Worm (Caenorhabditis elegans) whole organism, L2 larva: ENCODE measurements around the gene oig-5.

Experiments
- F13H6.1 ChIP-seq: sonication (generic microtip); optimal IDR thresholded peaks from 2 replicates; lab custom pipeline; 2016; ENCODE audit warnings: missing genetic modification characterization, missing compliant biosample characterization
- R02D3.7 ChIP-seq: fragments of 150-350 bp; optimal IDR thresholded peaks from 2 replicates; lab custom pipeline; 2014; ENCODE audit warnings: missing biosample characterization, missing genetic modification characterization
- alr-1 ChIP-seq: fragments of 150-350 bp; optimal IDR thresholded peaks from 2 replicates; lab custom pipeline; 2014; ENCODE audit warnings: missing biosample characterization, missing genetic modification characterization
- aly-2 ChIP-seq: fragments of 150-350 bp; optimal IDR thresholded peaks from 2 replicates; lab custom pipeline; 2014; ENCODE audit warnings: missing biosample characterization, missing genetic modification characterization
- ama-1 ChIP-seq: fragments of 150-350 bp; optimal IDR thresholded peaks from 2 replicates; lab custom pipeline; 2018; ENCODE audit warnings: inconsistent platforms
- blmp-1 ChIP-seq: sonication (generic microtip); optimal IDR thresholded peaks from 2 replicates; lab custom pipeline; 2017; ENCODE audit warnings: missing genetic modification characterization, mild to moderate bottlenecking, missing compliant biosample characterization, antibody characterized with exemption, moderate library complexity; ENCODE audit not compliant: insufficient read depth
- ceh-16 ChIP-seq: fragments of 150-350 bp; optimal IDR thresholded peaks from 2 replicates; lab custom pipeline; 2014; ENCODE audit warnings: missing biosample characterization, missing genetic modification characterization
- ceh-82 ChIP-seq: fragments of 150-350 bp; optimal IDR thresholded peaks from 2 replicates; lab custom pipeline; 2014; ENCODE audit warnings: missing biosample characterization, missing genetic modification characterization
- crh-2 ChIP-seq: sonication (generic microtip); optimal IDR thresholded peaks from 2 replicates; lab custom pipeline; 2017; ENCODE audit warnings: missing biosample characterization, missing genetic modification characterization
- dmd-4 ChIP-seq: sonication (generic microtip); optimal IDR thresholded peaks from 2 replicates; lab custom pipeline; 2017; ENCODE audit warnings: missing biosample characterization, missing genetic modification characterization
- elt-3 ChIP-seq: sonication (generic microtip); optimal IDR thresholded peaks from 2 replicates; lab custom pipeline; 2017; ENCODE audit warnings: missing biosample characterization, missing genetic modification characterization
- fos-1 ChIP-seq: fragments of 150-350 bp; optimal IDR thresholded peaks from 2 replicates; lab custom pipeline; 2014; ENCODE audit warnings: missing biosample characterization, missing genetic modification characterization
- gmeb-1 ChIP-seq: fragments of 150-350 bp; optimal IDR thresholded peaks from 2 replicates; lab custom pipeline; 2014; ENCODE audit warnings: missing biosample characterization, missing genetic modification characterization
- lin-11 ChIP-seq: fragments of 150-350 bp; sonication (generic microtip); optimal IDR thresholded peaks from 2 replicates; lab custom pipeline; 2014; ENCODE audit warnings: missing biosample characterization, missing genetic modification characterization, inconsistent platforms, mixed read lengths
- lin-13 ChIP-seq: fragments of 150-350 bp; optimal IDR thresholded peaks from 2 replicates; lab custom pipeline; 2014; ENCODE audit warnings: missing biosample characterization, missing genetic modification reagents, missing genetic modification characterization
- lin-39 ChIP-seq: fragments of 150-350 bp; optimal IDR thresholded peaks from 2 replicates; lab custom pipeline; 2014; ENCODE audit warnings: missing biosample characterization, missing genetic modification reagents, missing genetic modification characterization
- lsy-2 ChIP-seq, 2 experiments: fragments of 150-350 bp in 1 of 2; sonication (generic microtip) in 1 of 2; optimal IDR thresholded peaks; 2 replicates each; lab custom pipeline; 2014 to 2017; ENCODE audit warnings: missing biosample characterization in 2 of 2, missing genetic modification characterization in 2 of 2
- mab-5 ChIP-seq: fragments of 150-350 bp; optimal IDR thresholded peaks from 2 replicates; lab custom pipeline; 2014; ENCODE audit warnings: missing biosample characterization, missing genetic modification characterization
- mbf-1 ChIP-seq: sonication (generic microtip); optimal IDR thresholded peaks from 2 replicates; lab custom pipeline; 2017; ENCODE audit warnings: missing biosample characterization, missing genetic modification characterization
- nhr-10 ChIP-seq: sonication (generic microtip); optimal IDR thresholded peaks from 2 replicates; lab custom pipeline; 2017; ENCODE audit warnings: missing biosample characterization, missing genetic modification characterization
- nhr-11 ChIP-seq: fragments of 150-350 bp; optimal IDR thresholded peaks from 2 replicates; lab custom pipeline; 2014; ENCODE audit warnings: missing biosample characterization, missing genetic modification characterization
- nhr-12 ChIP-seq: fragments of 150-350 bp; optimal IDR thresholded peaks from 2 replicates; lab custom pipeline; 2014; ENCODE audit warnings: missing biosample characterization, missing genetic modification characterization
- nhr-21 ChIP-seq: fragments of 150-350 bp; optimal IDR thresholded peaks from 2 replicates; lab custom pipeline; 2014; ENCODE audit warnings: missing biosample characterization, missing genetic modification characterization
- nhr-23 ChIP-seq: fragments of 150-350 bp; optimal IDR thresholded peaks from 2 replicates; lab custom pipeline; 2014; ENCODE audit warnings: missing biosample characterization, missing genetic modification reagents, missing genetic modification characterization
- nhr-25 ChIP-seq: fragments of 150-350 bp; sonication (generic microtip); optimal IDR thresholded peaks from 3 replicates; lab custom pipeline; 2014; ENCODE audit warnings: missing biosample characterization, missing genetic modification characterization
- peb-1 ChIP-seq: fragments of 150-350 bp; optimal IDR thresholded peaks from 2 replicates; lab custom pipeline; 2014; ENCODE audit warnings: missing biosample characterization, missing genetic modification characterization
- skn-1 ChIP-seq: sonication (generic microtip); optimal IDR thresholded peaks from 2 replicates; lab custom pipeline; 2017; ENCODE audit warnings: missing biosample characterization, missing genetic modification characterization
- sma-3 ChIP-seq: sonication (generic microtip); optimal IDR thresholded peaks from 2 replicates; lab custom pipeline; 2016; ENCODE audit warnings: missing genetic modification reagents, missing genetic modification characterization, missing compliant biosample characterization
- sma-9 ChIP-seq, 2 experiments: fragments of 150-350 bp in 1 of 2; sonication (generic microtip) in 1 of 2; optimal IDR thresholded peaks; 2 replicates each; lab custom pipeline; 2014 to 2016; ENCODE audit warnings: missing genetic modification characterization in 2 of 2, mild to moderate bottlenecking in 1 of 2, missing biosample characterization in 1 of 2, missing compliant biosample characterization in 1 of 2, missing genetic modification reagents in 1 of 2, moderate library complexity in 1 of 2
- unc-39 ChIP-seq: fragments of 150-350 bp; optimal IDR thresholded peaks from 2 replicates; lab custom pipeline; 2014; ENCODE audit warnings: missing biosample characterization, missing genetic modification characterization
- unc-62 ChIP-seq: fragments of 150-350 bp; optimal IDR thresholded peaks from 2 replicates; lab custom pipeline; 2014; ENCODE audit warnings: missing biosample characterization, missing genetic modification reagents, missing genetic modification characterization
- zag-1 ChIP-seq: fragments of 150-350 bp; optimal IDR thresholded peaks from 2 replicates; lab custom pipeline; 2014; ENCODE audit warnings: missing biosample characterization, missing genetic modification characterization
- ztf-11 ChIP-seq: sonication (generic microtip); optimal IDR thresholded peaks from 2 replicates; lab custom pipeline; 2017; ENCODE audit warnings: missing biosample characterization, missing genetic modification characterization
- ztf-4 ChIP-seq: fragments of 150-350 bp; optimal IDR thresholded peaks from 2 replicates; lab custom pipeline; 2014; ENCODE audit warnings: missing biosample characterization, missing genetic modification characterization

oig-5 gene

ce11 chrIV:14806903-14807302 lies at the start of gene oig-5:
Gene oig-5 (plus strand): TSS chrIV:14807203.
- no peak for TF ChIP-seq fos-1 (tag; lab: Kevin White, UChicago)
- TF ChIP-seq ama-1 = no peak
- no peak for TF ChIP-seq aly-2
- no peak for TF ChIP-seq lin-39 (tag; lab: Kevin White, UChicago)
- TF ChIP-seq nhr-23 (tag; lab: Kevin White, UChicago) = no peak
- TF ChIP-seq skn-1 (tag; lab: Kevin White, UChicago) = no peak
- no peak for TF ChIP-seq sma-3 (GFP tag; lab: Kevin White, UChicago)
- TF ChIP-seq nhr-11 = no peak
- TF ChIP-seq nhr-25 (tag; lab: Kevin White, UChicago) = no peak
- TF ChIP-seq sma-9 (GFP tag; optimal IDR thresholded peaks at IDR 0.05; lab: Kevin White, UChicago) = no peak
- TF ChIP-seq sma-9 (tag; optimal IDR thresholded peaks at IDR 0.05; lab: Kevin White, UChicago) = no peak
- no peak for TF ChIP-seq F13H6.1 (tag; lab: Kevin White, UChicago)

ce11 chrIV:14757786-14758185 lies 49.2 kb upstream of the oig-5 start:
- TF ChIP-seq unc-39 (tag; lab: Kevin White, UChicago) = no peak
- no peak for TF ChIP-seq elt-3 (tag; lab: Kevin White, UChicago)
- no peak for TF ChIP-seq crh-2 (tag; lab: Kevin White, UChicago)
- TF ChIP-seq lsy-2 (tag; optimal IDR thresholded peaks at IDR 0.05; lab: Kevin White, UChicago) = no peak
- TF ChIP-seq aly-2 = no peak
- TF ChIP-seq nhr-23 (tag; lab: Kevin White, UChicago) = no peak
- TF ChIP-seq lin-11 (tag; lab: Kevin White, UChicago) = no peak
- TF ChIP-seq mab-5 (tag; lab: Kevin White, UChicago) = no peak
- TF ChIP-seq lin-13 (GFP tag; lab: Kevin White, UChicago) = no peak
- TF ChIP-seq ztf-11 (tag; lab: Kevin White, UChicago) = no peak
- TF ChIP-seq nhr-11 = no peak

ce11 chrIV:14759662-14760061 lies 47.3 kb upstream of the oig-5 start:
- TF ChIP-seq lin-11 (tag; lab: Kevin White, UChicago) (no peak), R02D3.7 (tag; lab: Kevin White, UChicago) (no peak), sma-9 (GFP tag; optimal IDR thresholded peaks at IDR 0.05; lab: Kevin White, UChicago) (no peak), sma-9 (tag; optimal IDR thresholded peaks at IDR 0.05; lab: Kevin White, UChicago) (no peak), mbf-1 (tag; lab: Kevin White, UChicago) (no peak), nhr-23 (tag; lab: Kevin White, UChicago) (no peak), gmeb-1 (tag; lab: Kevin White, UChicago) (no peak), alr-1 (tag; lab: Kevin White, UChicago) (no peak), nhr-12 (tag; lab: Kevin White, UChicago) (no peak), dmd-4 (tag; lab: Kevin White, UChicago) (no peak), fos-1 (tag; lab: Kevin White, UChicago) (no peak), sma-3 (GFP tag; lab: Kevin White, UChicago) (no peak), lsy-2 (tag; optimal IDR thresholded peaks at IDR 0.05; lab: Kevin White, UChicago) (no peak), skn-1 (tag; lab: Kevin White, UChicago) (no peak), peb-1 (no peak), zag-1 (tag; lab: Kevin White, UChicago) (no peak), nhr-21 (no peak), ceh-16 (tag; lab: Kevin White, UChicago) (no peak), aly-2 (no peak), blmp-1 (tag; lab: Kevin White, UChicago) (no peak)

ce11 chrIV:14760845-14761244 lies 46.2 kb upstream of the oig-5 start, which contains the start of gene ptp-5.2:
Gene ptp-5.2 (minus strand): TSS chrIV:14760945.
- TF ChIP-seq mab-5 (tag; lab: Kevin White, UChicago) = no peak
- TF ChIP-seq alr-1 (tag; lab: Kevin White, UChicago) = no peak
- no peak for TF ChIP-seq dmd-4 (tag; lab: Kevin White, UChicago)
- TF ChIP-seq nhr-10 (tag; lab: Kevin White, UChicago) = no peak
- no peak for TF ChIP-seq crh-2 (tag; lab: Kevin White, UChicago)
- no peak for TF ChIP-seq ztf-11 (tag; lab: Kevin White, UChicago)
- TF ChIP-seq lsy-2 (tag; optimal IDR thresholded peaks at IDR 0.05; lab: Kevin White, UChicago) = no peak
- TF ChIP-seq zag-1 (tag; lab: Kevin White, UChicago) = no peak
- TF ChIP-seq unc-62 = no peak
- TF ChIP-seq ceh-82 (tag; lab: Kevin White, UChicago) = no peak
- no peak for TF ChIP-seq ztf-4 (tag; lab: Kevin White, UChicago)
- no peak for TF ChIP-seq unc-39 (tag; lab: Kevin White, UChicago)
- TF ChIP-seq sma-9 (GFP tag; optimal IDR thresholded peaks at IDR 0.05; lab: Kevin White, UChicago) = no peak
- TF ChIP-seq sma-9 (tag; optimal IDR thresholded peaks at IDR 0.05; lab: Kevin White, UChicago) = no peak
- TF ChIP-seq nhr-11 = no peak
- no peak for TF ChIP-seq R02D3.7 (tag; lab: Kevin White, UChicago)
